Fruit fly (Drosophila melanogaster) whole organism, embryonic: Measurements from ENCODE around the gene CG11741.
A peak's percentile ranks its signal among the peaks of the same experiment; 100 is the strongest.

ENCODE experiments used
- Abd-B ChIP-seq: fragments of 200-800 bp; sonication (Bioruptor generic); optimal IDR thresholded peaks from 2 replicates; lab custom pipeline; 2018; ENCODE audit warnings: missing biosample characterization, mild to moderate bottlenecking, missing genetic modification characterization, moderate library complexity
- Bgb ChIP-seq: fragments of 200-800 bp; sonication (Bioruptor generic); IDR thresholded peaks from 2 replicates; pipeline ENCODE4 v1.3.6; 2022; ENCODE audit warnings: missing biosample characterization, missing genetic modification characterization; ENCODE audit not compliant: partially characterized antibody
- CG10209 ChIP-seq: fragments of 200-800 bp; sonication (Bioruptor generic); optimal IDR thresholded peaks from 3 replicates; lab custom pipeline; 2017; ENCODE audit warnings: missing biosample characterization, mild to moderate bottlenecking, missing genetic modification characterization, missing genetic modification reagents
- CG1233 ChIP-seq: fragments of 200-800 bp; sonication (Bioruptor generic); optimal IDR thresholded peaks from 4 replicates; lab custom pipeline; 2018; ENCODE audit warnings: missing biosample characterization, mild to moderate bottlenecking, missing genetic modification characterization
- CG1603 ChIP-seq: fragments of 200-800 bp; sonication (Bioruptor generic); optimal IDR thresholded peaks from 2 replicates; lab custom pipeline; 2019; ENCODE audit warnings: missing biosample characterization, mild to moderate bottlenecking, missing genetic modification characterization, moderate library complexity
- CG17612 ChIP-seq: fragments of 200-800 bp; sonication (Bioruptor generic); IDR thresholded peaks from 2 replicates; pipeline ENCODE4 v1.3.6; 2022; ENCODE audit warnings: missing biosample characterization, missing genetic modification characterization
- CG1832 ChIP-seq: fragments of 200-800 bp; sonication (Bioruptor generic); optimal IDR thresholded peaks from 2 replicates; lab custom pipeline; 2017; ENCODE audit warnings: missing biosample characterization, mild to moderate bottlenecking, missing genetic modification characterization, inconsistent platforms
- CG2129 ChIP-seq: fragments of 200-800 bp; sonication (Bioruptor generic); IDR thresholded peaks from 2 replicates; pipeline ENCODE4 v1.3.6; 2022; ENCODE audit warnings: missing biosample characterization, missing genetic modification characterization; ENCODE audit not compliant: partially characterized antibody
- CG2678 ChIP-seq: fragments of 200-800 bp; sonication (Bioruptor generic); optimal IDR thresholded peaks from 3 replicates; lab custom pipeline; 2019; ENCODE audit warnings: missing biosample characterization, mild to moderate bottlenecking, missing genetic modification characterization, moderate library complexity
- CG2889 ChIP-seq: fragments of 200-800 bp; sonication (Bioruptor generic); IDR thresholded peaks from 3 replicates; pipeline ENCODE4 v1.3.6; 2022; ENCODE audit warnings: missing biosample characterization, missing genetic modification characterization
- CG30020 ChIP-seq: fragments of 200-800 bp; optimal IDR thresholded peaks from 2 replicates; lab custom pipeline; 2019; ENCODE audit warnings: missing biosample characterization, mild to moderate bottlenecking, missing genetic modification characterization, moderate library complexity
- CG31441 ChIP-seq: fragments of 200-800 bp; sonication (Bioruptor generic); IDR thresholded peaks from 2 replicates; pipeline ENCODE4 v1.3.6; 2022; ENCODE audit warnings: missing biosample characterization, missing genetic modification characterization
- CG4282 ChIP-seq: fragments of 200-800 bp; sonication (Bioruptor generic); optimal IDR thresholded peaks from 2 replicates; lab custom pipeline; 2016; ENCODE audit warnings: missing biosample characterization, missing genetic modification characterization
- CG4617 ChIP-seq: fragments of 200-800 bp; sonication (Bioruptor generic); optimal IDR thresholded peaks from 3 replicates; lab custom pipeline; 2016; ENCODE audit warnings: missing biosample characterization, missing genetic modification characterization, borderline replicate concordance
- CG4730 ChIP-seq: fragments of 200-800 bp; sonication (Bioruptor generic); IDR thresholded peaks from 2 replicates; pipeline ENCODE4 v1.3.6; 2022; ENCODE audit warnings: missing biosample characterization, missing genetic modification characterization
- CG5953 ChIP-seq: fragments of 200-800 bp; sonication (Bioruptor generic); IDR thresholded peaks from 2 replicates; pipeline ENCODE4 v1.3.6; 2022; ENCODE audit warnings: missing biosample characterization, missing genetic modification characterization
- CG7357 ChIP-seq: fragments of 200-800 bp; sonication (Bioruptor generic); IDR thresholded peaks from 3 replicates; pipeline ENCODE4 v1.3.6; 2022; ENCODE audit warnings: missing biosample characterization, missing genetic modification characterization
- CG7928 ChIP-seq: fragments of 200-800 bp; sonication (Bioruptor generic); optimal IDR thresholded peaks from 2 replicates; lab custom pipeline; 2017; ENCODE audit warnings: missing biosample characterization, mild to moderate bottlenecking, missing genetic modification characterization
- CG8290 ChIP-seq, 3 experiments: fragments of 200-800 bp; sonication (Bioruptor generic); optimal IDR thresholded peaks; 2 replicates each; lab custom pipeline; 2016 to 2019; ENCODE audit warnings: missing biosample characterization in 3 of 3, missing genetic modification characterization in 3 of 3, mild to moderate bottlenecking in 2 of 3, moderate library complexity in 1 of 3
- CG8359 ChIP-seq: fragments of 200-800 bp; sonication (Bioruptor generic); optimal IDR thresholded peaks from 2 replicates; lab custom pipeline; 2017; ENCODE audit warnings: missing biosample characterization, mild to moderate bottlenecking, missing genetic modification characterization, borderline replicate concordance
- CG9797 ChIP-seq: fragments of 200-800 bp; sonication (Bioruptor generic); optimal IDR thresholded peaks from 3 replicates; lab custom pipeline; 2018; ENCODE audit warnings: missing biosample characterization, mild to moderate bottlenecking, missing genetic modification characterization
- CG9932 ChIP-seq: fragments of 200-800 bp; sonication (Bioruptor generic); IDR thresholded peaks from 2 replicates; pipeline ENCODE4 v1.3.6; 2022; ENCODE audit warnings: missing biosample characterization, missing genetic modification characterization
- CrebB ChIP-seq: fragments of 200-800 bp; sonication (Bioruptor generic); optimal IDR thresholded peaks from 3 replicates; lab custom pipeline; 2018; ENCODE audit warnings: missing biosample characterization, mild to moderate bottlenecking, missing genetic modification characterization
- D19B ChIP-seq: fragments of 200-800 bp; sonication (Bioruptor generic); optimal IDR thresholded peaks from 2 replicates; lab custom pipeline; 2017; ENCODE audit warnings: missing biosample characterization, mild to moderate bottlenecking, missing genetic modification characterization
- Dad ChIP-seq: fragments of 200-800 bp; sonication (Bioruptor generic); optimal IDR thresholded peaks from 3 replicates; lab custom pipeline; 2016; ENCODE audit warnings: missing biosample characterization, missing genetic modification characterization
- E2f2 ChIP-seq: fragments of 200-800 bp; sonication (Bioruptor generic); IDR thresholded peaks from 2 replicates; pipeline ENCODE4 v1.3.6; 2022; ENCODE audit warnings: missing biosample characterization, missing genetic modification characterization
- H2.0 ChIP-seq: fragments of 200-800 bp; sonication (Bioruptor generic); IDR thresholded peaks from 2 replicates; pipeline ENCODE4 v1.3.6; 2022; ENCODE audit warnings: missing biosample characterization, missing genetic modification characterization
- HmgZ ChIP-seq: fragments of 200-800 bp; sonication (Bioruptor generic); optimal IDR thresholded peaks from 2 replicates; lab custom pipeline; 2018; ENCODE audit warnings: missing biosample characterization, mild to moderate bottlenecking, missing genetic modification characterization
- NC2β ChIP-seq: fragments of 200-800 bp; sonication (Bioruptor generic); optimal IDR thresholded peaks from 2 replicates; lab custom pipeline; 2016; ENCODE audit warnings: missing biosample characterization, missing genetic modification characterization
- Oaz ChIP-seq: fragments of 200-800 bp; sonication (Bioruptor generic); IDR thresholded peaks from 2 replicates; pipeline ENCODE4 v1.3.6; 2022; ENCODE audit warnings: missing biosample characterization, missing genetic modification characterization
- TFAM ChIP-seq: fragments of 200-800 bp; sonication (Bioruptor generic); optimal IDR thresholded peaks from 2 replicates; lab custom pipeline; 2017; ENCODE audit warnings: missing biosample characterization, missing genetic modification characterization, inconsistent platforms
- btn ChIP-seq: fragments of 200-800 bp; sonication (Bioruptor generic); optimal IDR thresholded peaks from 2 replicates; lab custom pipeline; 2016; ENCODE audit warnings: missing biosample characterization, missing genetic modification characterization
- chm ChIP-seq: fragments of 200-800 bp; sonication (Bioruptor generic); IDR thresholded peaks from 2 replicates; pipeline ENCODE4 v1.3.6; 2022; ENCODE audit warnings: missing biosample characterization, missing genetic modification characterization
- crc ChIP-seq: fragments of 200-800 bp; sonication (Bioruptor generic); optimal IDR thresholded peaks from 2 replicates; lab custom pipeline; 2016; ENCODE audit warnings: missing biosample characterization, missing genetic modification characterization
- danr ChIP-seq: fragments of 200-800 bp; sonication (Bioruptor generic); IDR thresholded peaks from 2 replicates; pipeline ENCODE4 v1.3.6; 2022; ENCODE audit warnings: missing biosample characterization, missing genetic modification characterization
- fru ChIP-seq: fragments of >200 bp; optimal IDR thresholded peaks from 2 replicates; lab custom pipeline; 2017
- gcm2 ChIP-seq: fragments of 200-800 bp; sonication (Bioruptor generic); optimal IDR thresholded peaks from 2 replicates; lab custom pipeline; 2016; ENCODE audit warnings: missing biosample characterization, missing genetic modification characterization
- gsb-n ChIP-seq: fragments of 200-800 bp; sonication (Bioruptor generic); optimal IDR thresholded peaks from 3 replicates; lab custom pipeline; 2018; ENCODE audit warnings: missing biosample characterization, mild to moderate bottlenecking, missing genetic modification characterization
- ind ChIP-seq: fragments of 200-800 bp; sonication (Bioruptor generic); optimal IDR thresholded peaks from 3 replicates; lab custom pipeline; 2016; ENCODE audit warnings: missing biosample characterization, missing genetic modification characterization
- lab ChIP-seq: fragments of 200-800 bp; sonication (Bioruptor generic); optimal IDR thresholded peaks from 3 replicates; lab custom pipeline; 2017; ENCODE audit warnings: missing biosample characterization, missing genetic modification characterization, mild to moderate bottlenecking, moderate library complexity, missing genetic modification reagents
- lmd ChIP-seq: fragments of 200-800 bp; sonication (Bioruptor generic); IDR thresholded peaks from 2 replicates; pipeline ENCODE4 v1.3.6; 2022; ENCODE audit warnings: missing biosample characterization, missing genetic modification characterization
- mam ChIP-seq: fragments of 200-800 bp; sonication (Bioruptor generic); optimal IDR thresholded peaks from 3 replicates; lab custom pipeline; 2016; ENCODE audit warnings: missing biosample characterization, missing genetic modification characterization
- org-1 ChIP-seq: fragments of 200-800 bp; sonication (Bioruptor generic); optimal IDR thresholded peaks from 2 replicates; lab custom pipeline; 2017; ENCODE audit warnings: missing biosample characterization, missing genetic modification characterization
- rib ChIP-seq: fragments of 200-800 bp; sonication (Bioruptor generic); IDR thresholded peaks from 2 replicates; pipeline ENCODE4 v1.3.6; 2022; ENCODE audit warnings: missing biosample characterization, missing genetic modification characterization
- sim ChIP-seq: fragments of 200-800 bp; sonication (Bioruptor generic); IDR thresholded peaks from 2 replicates; pipeline ENCODE4 v1.3.6; 2022; ENCODE audit warnings: missing biosample characterization, missing genetic modification characterization
- sima ChIP-seq: fragments of 200-800 bp; sonication (Bioruptor generic); optimal IDR thresholded peaks from 2 replicates; lab custom pipeline; 2016; ENCODE audit warnings: missing biosample characterization, missing genetic modification characterization
- sisA ChIP-seq: fragments of 200-800 bp; sonication (Bioruptor generic); IDR thresholded peaks from 2 replicates; pipeline ENCODE4 v1.3.6; 2022; ENCODE audit warnings: missing biosample characterization, missing genetic modification characterization
- sug ChIP-seq: fragments of 200-800 bp; optimal IDR thresholded peaks from 2 replicates; lab custom pipeline; 2019; ENCODE audit warnings: missing biosample characterization, mild to moderate bottlenecking, missing genetic modification characterization, moderate library complexity
- ttk ChIP-seq: fragments of 200-800 bp; sonication (Bioruptor generic); IDR thresholded peaks from 2 replicates; pipeline ENCODE4 v2.1.2; 2022; ENCODE audit warnings: missing biosample characterization, missing genetic modification characterization
- unpg ChIP-seq: fragments of 200-800 bp; sonication (Bioruptor generic); optimal IDR thresholded peaks from 3 replicates; lab custom pipeline; 2018; ENCODE audit warnings: missing biosample characterization, mild to moderate bottlenecking, missing genetic modification characterization, moderate library complexity
- wor ChIP-seq: fragments of 200-800 bp; sonication (Bioruptor generic); IDR thresholded peaks from 2 replicates; pipeline ENCODE4 v1.3.6; 2022; ENCODE audit warnings: missing biosample characterization, missing genetic modification characterization

The CG11741 gene

DNA sequence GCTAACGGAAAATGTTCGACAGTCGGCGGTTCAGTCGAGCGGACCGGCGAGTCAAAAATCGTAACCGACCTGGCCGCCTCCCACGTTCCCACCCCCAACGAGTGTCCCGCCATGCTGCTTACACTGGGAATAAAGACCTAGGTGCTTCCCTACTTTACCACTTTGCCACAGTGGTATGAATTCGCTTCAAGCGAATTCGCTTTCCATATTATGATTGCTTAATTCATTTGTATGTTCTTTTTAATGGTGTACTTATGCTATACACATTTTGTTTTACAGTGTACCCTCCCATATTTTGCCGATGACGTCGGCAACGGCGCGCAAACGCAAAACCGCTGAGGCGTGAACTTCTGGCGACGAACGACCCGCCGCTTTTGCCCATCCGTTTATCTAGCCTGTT, 45.8 kb downstream of the CG11741 start (continued):
- no peak for TF ChIP-seq fru (lab: Kevin White, UChicago)
- peak; percentile 60 for TF ChIP-seq CrebB (tag; lab: Kevin White, UChicago)
- peak; percentile 61 for TF ChIP-seq CG10209 (GFP tag; lab: Kevin White, UChicago)
- TF ChIP-seq CG1233 (GFP tag; lab: Kevin White, UChicago): peak; percentile 52
- TF ChIP-seq CG17612 (GFP tag; lab: Robert Waterston, UW): peak; percentile 31; the same call in 1 of the 2 replicates
- TF ChIP-seq CG4282 (GFP tag; lab: Kevin White, UChicago): peak; percentile 21
- TF ChIP-seq CG8290 (GFP tag; optimal IDR thresholded peaks at IDR 0.05; lab: Kevin White, UChicago): no peak
- TF ChIP-seq CG8290 (tag; optimal IDR thresholded peaks at IDR 0.05; lab: Kevin White, UChicago): peak in 1 of 2 experiments; percentile 83
- peak; percentile 36; the same call in 1 of the 2 replicates for TF ChIP-seq wor
- peak; percentile 29; the same call in 1 of the 2 replicates for TF ChIP-seq danr (GFP tag; lab: Robert Waterston, UW)
- peak; percentile 84 for TF ChIP-seq CG1603 (tag; lab: Kevin White, UChicago)
- peak; percentile 72 for TF ChIP-seq CG31441 (GFP tag; lab: Robert Waterston, UW)
- TF ChIP-seq gcm2: no peak
- peak; percentile 60 for TF ChIP-seq btn
- TF ChIP-seq rib (GFP tag; lab: Robert Waterston, UW): no peak
- peak; percentile 54 for TF ChIP-seq Dad (GFP tag; lab: Kevin White, UChicago)
- TF ChIP-seq lmd (GFP tag; lab: Robert Waterston, UW): peak; percentile 85
- TF ChIP-seq sim (GFP tag; lab: Robert Waterston, UW): no peak; the same call in 1 of the 2 replicates
- no peak for TF ChIP-seq sug (tag; lab: Kevin White, UChicago)
- peak; percentile 23 for TF ChIP-seq gsb-n
- no peak for TF ChIP-seq CG1832 (GFP tag; lab: Kevin White, UChicago)
- peak; percentile 60 for TF ChIP-seq org-1 (GFP tag; lab: Kevin White, UChicago)
- peak; percentile 77 for TF ChIP-seq ind
- peak; percentile 31 for TF ChIP-seq D19B
- no peak for TF ChIP-seq CG9797 (GFP tag; lab: Kevin White, UChicago)
- no peak for TF ChIP-seq CG2129
- peak; percentile 78 for TF ChIP-seq chm (GFP tag; lab: Robert Waterston, UW)
- no peak for TF ChIP-seq Bgb (GFP tag; lab: Robert Waterston, UW)
- TF ChIP-seq CG2678 (tag; lab: Kevin White, UChicago): peak; percentile 84
- no peak for TF ChIP-seq sima (GFP tag; lab: Kevin White, UChicago)
- TF ChIP-seq CG7928 (GFP tag; lab: Kevin White, UChicago): peak; percentile 34
- TF ChIP-seq HmgZ (tag; lab: Kevin White, UChicago): peak; percentile 37
- peak; percentile 87 for TF ChIP-seq lab (GFP tag; lab: Kevin White, UChicago)
- TF ChIP-seq crc (GFP tag; lab: Kevin White, UChicago): peak; percentile 25
- TF ChIP-seq Oaz (GFP tag; lab: Robert Waterston, UW): no peak
- TF ChIP-seq E2f2 (GFP tag; lab: Robert Waterston, UW): peak; percentile 41; the same call in 1 of the 2 replicates
- TF ChIP-seq H2.0 (GFP tag; lab: Robert Waterston, UW): peak; percentile 69
- no peak for TF ChIP-seq TFAM
- TF ChIP-seq ttk: peak; percentile 76
- TF ChIP-seq CG4617 (GFP tag; lab: Kevin White, UChicago): no peak
- TF ChIP-seq mam: peak; percentile 68
- peak; percentile 63; the same call in 1 of the 2 replicates for TF ChIP-seq CG4730 (GFP tag; lab: Robert Waterston, UW)
- TF ChIP-seq CG5953 (GFP tag; lab: Robert Waterston, UW): peak; percentile 54; the same call in 1 of the 2 replicates
- TF ChIP-seq CG9932 (GFP tag; lab: Robert Waterston, UW): peak; percentile 59
- TF ChIP-seq CG30020 (tag; lab: Kevin White, UChicago): no peak
- TF ChIP-seq unpg (GFP tag; lab: Kevin White, UChicago): peak; percentile 72
- peak; percentile 26 for TF ChIP-seq NC2β
- peak; percentile 56; the same call in 1 of the 3 replicates for TF ChIP-seq CG2889 (GFP tag; lab: Robert Waterston, UW)
- peak; percentile 52 for TF ChIP-seq Abd-B
- peak; percentile 6 for TF ChIP-seq CG8359 (GFP tag; lab: Kevin White, UChicago)
- TF ChIP-seq CG7357 (GFP tag; lab: Robert Waterston, UW): peak; percentile 63; the same call in 2 of the 3 replicates
- peak; percentile 81 for TF ChIP-seq sisA
